Fruit fly (Drosophila melanogaster): ENCODE measurements around the gene Nf-YC.

Gene Nf-YC

DNA sequence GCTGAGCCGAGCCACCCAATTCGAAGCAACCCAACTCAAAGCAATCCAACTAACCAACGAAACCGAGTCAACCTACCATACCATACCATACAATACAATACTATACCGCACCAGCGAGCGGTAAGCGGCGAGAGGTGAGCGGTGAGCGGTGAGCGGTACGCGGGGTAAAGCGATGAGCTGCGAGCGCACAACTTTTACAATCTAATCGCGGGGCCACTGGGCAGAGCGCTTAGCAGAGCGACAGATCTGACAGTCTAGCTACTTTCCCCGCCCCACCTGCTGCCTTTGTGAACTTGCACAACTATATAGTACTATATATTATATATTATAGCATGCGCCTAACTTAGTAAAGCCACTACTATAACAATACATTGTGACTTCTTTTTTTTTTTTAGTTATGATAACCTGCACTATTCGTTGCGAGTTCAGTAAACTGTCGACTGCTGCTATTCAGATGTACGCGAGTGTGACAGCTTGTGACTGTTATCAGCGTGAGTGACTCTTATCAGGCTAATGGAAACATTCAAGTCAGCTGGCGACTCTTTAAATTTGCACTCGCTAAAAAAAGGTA, 19.9 kb downstream of the Nf-YC start (continued):
- peak; percentile 7 for TF ChIP-seq achi (GFP tag; optimal IDR thresholded peaks at IDR 0.05)
- TF ChIP-seq Eip78C (GFP tag) = peak; percentile 76
- peak; percentile 74 for TF ChIP-seq svp (GFP tag)
- 0 out of 3 replicates have a peak, but pooled peaks have one; percentile 22 for TF ChIP-seq eg (GFP tag; IDR thresholded peaks at IDR 0.05)
- no peak for TF ChIP-seq CG11762 (GFP tag; optimal IDR thresholded peaks at IDR 0.05; ENCODE audit: insufficient read depth)

dm6 chrX:6799261-6800022, 21.3 kb downstream of the Nf-YC start:
- TF ChIP-seq fkh (GFP tag; optimal IDR thresholded peaks at IDR 0.05) (peak; percentile 17), Smox (GFP tag; optimal IDR thresholded peaks at IDR 0.05) (no peak)

DNA sequence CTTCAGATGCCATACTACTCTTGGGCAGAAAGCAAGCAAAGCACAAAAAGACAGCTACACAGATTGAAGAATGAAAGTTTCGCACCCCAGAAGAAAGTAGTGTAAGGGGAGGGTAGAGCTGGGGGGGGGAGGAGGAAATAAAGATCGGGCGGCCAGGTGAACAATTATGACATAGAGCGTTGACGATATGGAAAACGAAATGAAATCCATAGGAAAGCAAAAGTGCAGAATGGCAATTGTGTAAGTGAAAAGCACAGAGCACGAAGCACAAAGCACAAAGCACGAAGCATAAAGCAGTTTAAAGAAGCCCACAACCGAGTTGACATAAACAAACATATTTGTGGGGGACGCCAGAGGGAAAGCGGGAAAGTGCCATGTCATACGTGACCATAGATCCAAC, 23.7 kb downstream of the Nf-YC start:
- no peak for TF ChIP-seq dac (GFP tag; optimal IDR thresholded peaks at IDR 0.05)
- TF ChIP-seq Sox102F (GFP tag; optimal IDR thresholded peaks at IDR 0.05) = no peak
- no peak for TF ChIP-seq CG9139 (GFP tag; optimal IDR thresholded peaks at IDR 0.05)
- no peak for TF ChIP-seq topi (GFP tag; optimal IDR thresholded peaks at IDR 0.05)
- no peak for TF ChIP-seq esn (GFP tag; optimal IDR thresholded peaks at IDR 0.05)
- no peak for TF ChIP-seq fd85E (GFP tag; optimal IDR thresholded peaks at IDR 0.05)
- TF ChIP-seq CG16779 (tag; optimal IDR thresholded peaks at IDR 0.05) = no peak
- no peak for TF ChIP-seq fd59A (GFP tag; optimal IDR thresholded peaks at IDR 0.05)
- no peak for TF ChIP-seq Eip78C (GFP tag)
- TF ChIP-seq CG31627 (GFP tag; optimal IDR thresholded peaks at IDR 0.05) = no peak
- TF ChIP-seq CG8119 (GFP tag; IDR thresholded peaks at IDR 0.05) = no peak
- no peak for TF ChIP-seq dsx (GFP tag; optimal IDR thresholded peaks at IDR 0.05; ENCODE audit: poor library complexity, severe bottlenecking)
- no peak for TF ChIP-seq CG3919 (GFP tag; optimal IDR thresholded peaks at IDR 0.05)
- TF ChIP-seq fkh (GFP tag; optimal IDR thresholded peaks at IDR 0.05) = no peak
- TF ChIP-seq CG11902 (GFP tag; optimal IDR thresholded peaks at IDR 0.05) = no peak
- TF ChIP-seq Hr4 (GFP tag; optimal IDR thresholded peaks at IDR 0.05) = no peak
- no peak for TF ChIP-seq CG32006 (GFP tag; optimal IDR thresholded peaks at IDR 0.05)
- TF ChIP-seq CG34406 (GFP tag; optimal IDR thresholded peaks at IDR 0.05) = no peak
- TF ChIP-seq Hr39 (GFP tag; optimal IDR thresholded peaks at IDR 0.05) = no peak
- TF ChIP-seq Hr38 (GFP tag; optimal IDR thresholded peaks at IDR 0.05) = no peak

DNA sequence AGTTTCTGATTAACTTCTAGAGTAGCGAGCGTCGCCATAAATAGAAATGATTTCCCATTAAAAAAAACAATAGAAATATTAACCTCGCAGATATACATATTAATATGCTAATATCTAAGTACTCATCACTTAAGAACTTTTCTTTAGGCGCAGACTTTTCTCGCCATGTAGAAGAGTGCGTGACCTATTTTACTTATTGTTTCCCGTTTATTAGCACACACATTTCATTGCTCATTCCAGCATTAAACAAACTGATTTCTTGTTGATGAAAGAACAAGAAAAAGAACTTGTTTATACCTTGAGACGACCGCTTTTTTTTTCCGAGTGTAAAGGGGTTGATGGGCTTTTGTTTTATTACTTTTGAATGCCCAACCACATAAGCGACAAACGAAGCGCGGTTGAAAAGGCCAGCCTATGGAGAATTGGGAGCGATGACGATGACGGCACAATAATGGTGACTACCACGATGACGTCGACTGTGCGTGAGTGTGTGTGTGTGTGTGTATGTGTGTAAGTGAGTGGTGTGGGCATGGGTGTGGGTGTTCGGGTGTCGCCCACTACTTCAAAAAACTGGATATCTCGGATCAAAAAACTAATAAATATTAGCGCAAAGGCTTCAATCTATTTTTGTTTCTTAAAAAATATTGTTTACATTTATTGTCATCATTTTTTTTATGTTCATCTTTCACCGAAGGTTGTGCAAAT, 24.6 kb downstream of the Nf-YC start:
- TF ChIP-seq CG11762 (GFP tag; optimal IDR thresholded peaks at IDR 0.05; ENCODE audit: insufficient read depth) = no peak
- no peak for TF ChIP-seq eg (GFP tag; IDR thresholded peaks at IDR 0.05)
- no peak for TF ChIP-seq CG6792 (GFP tag; optimal IDR thresholded peaks at IDR 0.05)
- no peak for TF ChIP-seq spab (GFP tag; optimal IDR thresholded peaks at IDR 0.05)
- TF ChIP-seq Sox15 (GFP tag; optimal IDR thresholded peaks at IDR 0.05) = no peak
- TF ChIP-seq Ets96B (tag; optimal IDR thresholded peaks at IDR 0.05) = no peak
- no peak for TF ChIP-seq CG8319 (GFP tag; optimal IDR thresholded peaks at IDR 0.05)
- no peak for TF ChIP-seq CG9139 (GFP tag; optimal IDR thresholded peaks at IDR 0.05)
- no peak for TF ChIP-seq fd59A (GFP tag; optimal IDR thresholded peaks at IDR 0.05)
- TF ChIP-seq CG11294 (GFP tag; IDR thresholded peaks at IDR 0.05) = no peak
- peak; percentile 11 for TF ChIP-seq CG31627 (GFP tag; optimal IDR thresholded peaks at IDR 0.05)
- no peak for TF ChIP-seq Hr38 (GFP tag; optimal IDR thresholded peaks at IDR 0.05)
- TF ChIP-seq Smox (GFP tag; optimal IDR thresholded peaks at IDR 0.05) = no peak
- TF ChIP-seq ss (GFP tag; optimal IDR thresholded peaks at IDR 0.05) = no peak
- no peak for TF ChIP-seq Met (GFP tag; optimal IDR thresholded peaks at IDR 0.05)
- TF ChIP-seq Ets21C (GFP tag; optimal IDR thresholded peaks at IDR 0.05) = no peak
- peak; percentile 19 for TF ChIP-seq CG32006 (GFP tag; optimal IDR thresholded peaks at IDR 0.05)
- no peak for TF ChIP-seq CG6854 (GFP tag; optimal IDR thresholded peaks at IDR 0.05)
- TF ChIP-seq dac (GFP tag; optimal IDR thresholded peaks at IDR 0.05) = no peak
- no peak for TF ChIP-seq fd85E (GFP tag; optimal IDR thresholded peaks at IDR 0.05)
- TF ChIP-seq vri (GFP tag; optimal IDR thresholded peaks at IDR 0.05) = no peak
- TF ChIP-seq CG1621 (tag; optimal IDR thresholded peaks at IDR 0.05) = no peak
- no peak for TF ChIP-seq Eip93F (GFP tag; optimal IDR thresholded peaks at IDR 0.05)
- TF ChIP-seq CG16779 (tag; optimal IDR thresholded peaks at IDR 0.05) = no peak
- no peak for TF ChIP-seq net (GFP tag; optimal IDR thresholded peaks at IDR 0.05)
- peak; percentile 25 for TF ChIP-seq topi (GFP tag; optimal IDR thresholded peaks at IDR 0.05)
- peak; percentile 34 for TF ChIP-seq pdm3 (GFP tag; optimal IDR thresholded peaks at IDR 0.05)
- TF ChIP-seq CG8119 (GFP tag; IDR thresholded peaks at IDR 0.05) = no peak
- TF ChIP-seq OdsH (GFP tag; optimal IDR thresholded peaks at IDR 0.05) = no peak
- no peak for TF ChIP-seq Sox14 (GFP tag; optimal IDR thresholded peaks at IDR 0.05)
